Worm (Caenorhabditis elegans) whole organism, late embryonic: Measurements from ENCODE around the gene nlp-60.

Experiments used
- dve-1 ChIP-seq: sonication (generic microtip); optimal IDR thresholded peaks from 2 replicates; lab custom pipeline; 2017; ENCODE audit warnings: antibody characterized with exemption, mild to moderate bottlenecking, missing genetic modification characterization, missing compliant biosample characterization
- fkh-10 ChIP-seq: fragments of 150-350 bp; optimal IDR thresholded peaks from 2 replicates; lab custom pipeline; 2014; ENCODE audit warnings: missing biosample characterization, missing genetic modification reagents, missing genetic modification characterization
- hlh-30 ChIP-seq: sonication (generic microtip); optimal IDR thresholded peaks from 2 replicates; lab custom pipeline; 2017; ENCODE audit warnings: antibody characterized with exemption, missing genetic modification characterization, missing compliant biosample characterization; ENCODE audit not compliant: insufficient read depth
- pha-4 ChIP-seq: fragments of 150-350 bp; optimal IDR thresholded peaks from 2 replicates; lab custom pipeline; 2018; ENCODE audit warnings: missing biosample characterization, missing genetic modification reagents, missing genetic modification characterization
- unc-42 ChIP-seq: sonication (generic microtip); optimal IDR thresholded peaks from 2 replicates; lab custom pipeline; 2016; ENCODE audit warnings: missing genotype, missing genetic modification characterization, missing compliant biosample characterization

DNA sequence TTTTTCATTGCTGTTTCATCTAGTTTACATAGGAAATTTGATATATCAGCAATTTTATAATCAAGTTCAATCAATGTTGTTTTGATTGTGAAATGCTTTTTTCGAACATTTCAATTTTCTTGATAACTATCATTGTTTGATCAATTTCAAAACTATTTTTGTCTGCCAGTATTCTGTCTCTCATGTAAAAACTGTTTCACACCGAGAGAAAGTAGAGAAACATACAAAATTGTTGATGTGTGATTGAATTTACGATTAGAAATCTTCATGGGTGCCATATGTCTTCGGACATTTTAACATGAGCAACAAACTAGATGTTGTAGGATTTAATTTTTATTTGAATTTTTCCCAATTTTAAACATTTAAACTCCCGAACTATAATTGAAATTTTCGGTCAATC lies 28.4 kb downstream of the nlp-60 start, which contains the start of gene C49C8.2:
- TF ChIP-seq unc-42: no peak
- no peak for TF ChIP-seq fkh-10 (GFP tag; lab: Kevin White, UChicago)
- TF ChIP-seq hlh-30: no peak
- no peak for TF ChIP-seq dve-1 (tag; lab: Kevin White, UChicago)
- no peak for TF ChIP-seq pha-4 (tag; lab: Kevin White, UChicago)
